Fruit fly (Drosophila melanogaster): ENCODE data around the gene Traf4.
A peak's percentile ranks its signal among the peaks of the same experiment; 100 is the strongest.

Gene Traf4

dm6 chr2L:4359156-4359555, 2.6 kb upstream of the Traf4 start (continued):
- TF ChIP-seq Hr38 (GFP tag; optimal IDR thresholded peaks at IDR 0.05) = no peak
- TF ChIP-seq lz (GFP tag; optimal IDR thresholded peaks at IDR 0.05) = no peak
- no peak for TF ChIP-seq CG8632 (GFP tag; optimal IDR thresholded peaks at IDR 0.05)
- no peak for TF ChIP-seq CG7368 (GFP tag; optimal IDR thresholded peaks at IDR 0.05)
- no peak for TF ChIP-seq CG1621 (tag; optimal IDR thresholded peaks at IDR 0.05)
- TF ChIP-seq CG4318 (GFP tag; optimal IDR thresholded peaks at IDR 0.05) = no peak
- TF ChIP-seq spab (GFP tag; optimal IDR thresholded peaks at IDR 0.05) = no peak
- no peak for TF ChIP-seq CG11902 (GFP tag; optimal IDR thresholded peaks at IDR 0.05)
- no peak for TF ChIP-seq Ets96B (tag; optimal IDR thresholded peaks at IDR 0.05)
- peak; percentile 77 for TF ChIP-seq Eip78C (GFP tag)
- TF ChIP-seq Ets21C (GFP tag; optimal IDR thresholded peaks at IDR 0.05) = no peak
- TF ChIP-seq CG16779 (tag; optimal IDR thresholded peaks at IDR 0.05) = peak; percentile 24
- TF ChIP-seq CG9139 (GFP tag; optimal IDR thresholded peaks at IDR 0.05) = no peak
- no peak for TF ChIP-seq CG6792 (GFP tag; optimal IDR thresholded peaks at IDR 0.05)
- TF ChIP-seq ss (GFP tag; optimal IDR thresholded peaks at IDR 0.05) = no peak
- TF ChIP-seq Hr4 (GFP tag; optimal IDR thresholded peaks at IDR 0.05) = peak; percentile 32
- peak; percentile 65; the same call in 2 of the 3 replicates for TF ChIP-seq CG6163 (GFP tag; IDR thresholded peaks at IDR 0.05)
- no peak for TF ChIP-seq Sox102F (GFP tag; optimal IDR thresholded peaks at IDR 0.05)
- TF ChIP-seq pdm3 (GFP tag; optimal IDR thresholded peaks at IDR 0.05) = peak; percentile 13
- no peak for TF ChIP-seq fd85E (GFP tag; optimal IDR thresholded peaks at IDR 0.05)
- no peak for TF ChIP-seq esn (GFP tag; optimal IDR thresholded peaks at IDR 0.05)
- no peak for TF ChIP-seq CG6808 (GFP tag; optimal IDR thresholded peaks at IDR 0.05)
- no peak for TF ChIP-seq salr (GFP tag; optimal IDR thresholded peaks at IDR 0.05)
- TF ChIP-seq CG15336 (GFP tag; IDR thresholded peaks at IDR 0.05) = peak; percentile 78
- peak; percentile 76 for TF ChIP-seq CG8119 (GFP tag; IDR thresholded peaks at IDR 0.05)
- TF ChIP-seq svp (GFP tag) = no peak
- TF ChIP-seq CG3919 (GFP tag; optimal IDR thresholded peaks at IDR 0.05) = peak; percentile 18
- TF ChIP-seq CG31627 (GFP tag; optimal IDR thresholded peaks at IDR 0.05) = no peak
- TF ChIP-seq Smox (GFP tag; optimal IDR thresholded peaks at IDR 0.05) = no peak
- TF ChIP-seq Gug (GFP tag; IDR thresholded peaks at IDR 0.05) = peak; percentile 64
- no peak for TF ChIP-seq CG8319 (GFP tag; optimal IDR thresholded peaks at IDR 0.05)
- peak; percentile 58 for TF ChIP-seq CG32006 (GFP tag; optimal IDR thresholded peaks at IDR 0.05)

dm6 chr2L:4360882-4361281, 843 bp upstream of the Traf4 start:
- TF ChIP-seq CG32006 (GFP tag; optimal IDR thresholded peaks at IDR 0.05) (no peak), Hr39 (GFP tag; optimal IDR thresholded peaks at IDR 0.05) (no peak), Hr38 (GFP tag; optimal IDR thresholded peaks at IDR 0.05) (no peak), vri (GFP tag; optimal IDR thresholded peaks at IDR 0.05) (no peak), fkh (GFP tag; optimal IDR thresholded peaks at IDR 0.05) (no peak), net (GFP tag; optimal IDR thresholded peaks at IDR 0.05) (no peak), cyc (GFP tag; optimal IDR thresholded peaks at IDR 0.05) (no peak), Ets96B (tag; optimal IDR thresholded peaks at IDR 0.05) (peak; percentile 18), topi (GFP tag; optimal IDR thresholded peaks at IDR 0.05) (no peak), Ets21C (GFP tag; optimal IDR thresholded peaks at IDR 0.05) (no peak), CG8119 (GFP tag; IDR thresholded peaks at IDR 0.05) (no peak), CG15336 (GFP tag; IDR thresholded peaks at IDR 0.05) (no peak), spab (GFP tag; optimal IDR thresholded peaks at IDR 0.05) (no peak), Sox102F (GFP tag; optimal IDR thresholded peaks at IDR 0.05) (no peak), CG6792 (GFP tag; optimal IDR thresholded peaks at IDR 0.05) (no peak), Eip78C (GFP tag) (peak; percentile 91), Smox (GFP tag; optimal IDR thresholded peaks at IDR 0.05) (no peak), Met (GFP tag; optimal IDR thresholded peaks at IDR 0.05) (no peak), Sox14 (GFP tag; optimal IDR thresholded peaks at IDR 0.05) (peak; percentile 30), eg (GFP tag; IDR thresholded peaks at IDR 0.05) (no peak), Hr4 (GFP tag; optimal IDR thresholded peaks at IDR 0.05) (no peak), CG6854 (GFP tag; optimal IDR thresholded peaks at IDR 0.05) (no peak), CG11902 (GFP tag; optimal IDR thresholded peaks at IDR 0.05) (no peak), CG6276 (GFP tag; optimal IDR thresholded peaks at IDR 0.05) (no peak), Eip93F (GFP tag; optimal IDR thresholded peaks at IDR 0.05) (no peak), ss (GFP tag; optimal IDR thresholded peaks at IDR 0.05) (no peak), CG11294 (GFP tag; IDR thresholded peaks at IDR 0.05) (no peak), CG1621 (tag; optimal IDR thresholded peaks at IDR 0.05) (no peak), dsx (GFP tag; optimal IDR thresholded peaks at IDR 0.05; ENCODE audit: poor library complexity, severe bottlenecking) (no peak), CG3919 (GFP tag; optimal IDR thresholded peaks at IDR 0.05) (no peak), CG8632 (GFP tag; optimal IDR thresholded peaks at IDR 0.05) (no peak), CG10631 (GFP tag; optimal IDR thresholded peaks at IDR 0.05) (no peak), CG3032 (tag; optimal IDR thresholded peaks at IDR 0.05) (peak; percentile 52), CG6808 (GFP tag; optimal IDR thresholded peaks at IDR 0.05) (peak; percentile 18), fd85E (GFP tag; optimal IDR thresholded peaks at IDR 0.05) (no peak), CG9139 (GFP tag; optimal IDR thresholded peaks at IDR 0.05) (no peak), CG10669 (GFP tag; optimal IDR thresholded peaks at IDR 0.05) (peak; percentile 9)
